Worm (Caenorhabditis elegans): ENCODE results near the gene F34H10.4.

F34H10.4 gene

ce11 chrX:9680119-9680682 is 31.9 kb downstream of the F34H10.4 start, which contains the start of gene ifp-1:
Gene ifp-1, minus strand, starts transcription at chrX:9680169.
- no peak for TF ChIP-seq tbx-37 (GFP tag; conservative IDR thresholded peaks at IDR 0.05)
- no peak for TF ChIP-seq tra-4 (tag; optimal IDR thresholded peaks at IDR 0.05)
- TF ChIP-seq sea-1 (GFP tag; conservative IDR thresholded peaks at IDR 0.05): no peak
- TF ChIP-seq ama-1 (optimal IDR thresholded peaks at IDR 0.05): no peak
- no peak for TF ChIP-seq ets-7 (tag; optimal IDR thresholded peaks at IDR 0.05)
- TF ChIP-seq pes-1 (GFP tag; IDR thresholded peaks at IDR 0.05): no peak
- TF ChIP-seq scrt-1 (GFP tag; IDR thresholded peaks at IDR 0.05): no peak
- no peak for TF ChIP-seq B0310.2 (tag; optimal IDR thresholded peaks at IDR 0.05)
- TF ChIP-seq hmbx-1 (tag; optimal IDR thresholded peaks at IDR 0.05): no peak
- TF ChIP-seq ceh-13 (GFP tag; optimal IDR thresholded peaks at IDR 0.05): no peak
- no peak for TF ChIP-seq ceh-36 (tag; optimal IDR thresholded peaks at IDR 0.05)
- no peak for TF ChIP-seq tbx-11 (GFP tag; IDR thresholded peaks at IDR 0.05)
- TF ChIP-seq flt-1 (GFP tag; IDR thresholded peaks at IDR 0.05): no peak
- no peak for TF ChIP-seq F13C5.2 (tag; optimal IDR thresholded peaks at IDR 0.05)
- TF ChIP-seq hnd-1 (tag; optimal IDR thresholded peaks at IDR 0.05): no peak

- no peak for TF ChIP-seq scrt-1 (GFP tag; IDR thresholded peaks at IDR 0.05)
- no peak for TF ChIP-seq flt-1 (GFP tag; IDR thresholded peaks at IDR 0.05)
- TF ChIP-seq pes-1 (GFP tag; IDR thresholded peaks at IDR 0.05): no peak
- no peak for TF ChIP-seq aly-1 (tag; optimal IDR thresholded peaks at IDR 0.05)
These were observed 38.9 kb downstream of the F34H10.4 start for ce11 chrX:9687264-9687663.

ce11 chrX:9690445-9690844 is 42.1 kb downstream of the F34H10.4 start, which contains the start of gene npr-18:
Gene npr-18, plus strand, starts transcription at chrX:9690745.
- TF ChIP-seq ceh-13 (GFP tag; optimal IDR thresholded peaks at IDR 0.05) (no peak), ama-1 (optimal IDR thresholded peaks at IDR 0.05) (no peak), scrt-1 (GFP tag; IDR thresholded peaks at IDR 0.05) (no peak), tbx-11 (GFP tag; IDR thresholded peaks at IDR 0.05) (no peak)

ce11 chrX:9697655-9698054 is 49.3 kb downstream of the F34H10.4 start:
- TF ChIP-seq tra-4 (tag; optimal IDR thresholded peaks at IDR 0.05): no peak
- TF ChIP-seq pes-1 (GFP tag; IDR thresholded peaks at IDR 0.05): no peak
- no peak for TF ChIP-seq tbx-11 (GFP tag; IDR thresholded peaks at IDR 0.05)

ce11 chrX:9698359-9698758 is 50.0 kb downstream of the F34H10.4 start, which contains the start of gene dyf-7:
Gene dyf-7, plus strand, starts transcription at chrX:9698659.
- TF ChIP-seq B0310.2 (tag; optimal IDR thresholded peaks at IDR 0.05) (no peak), ceh-36 (tag; optimal IDR thresholded peaks at IDR 0.05) (no peak)

All from whole organism, early embryonic.